Fruit fly (Drosophila melanogaster) whole organism, pupa: ENCODE data around the gene CG14220.

ENCODE experiments used
- CG10348 ChIP-seq: fragments of 200-800 bp; sonication (Bioruptor generic); IDR thresholded peaks from 2 replicates; pipeline ENCODE4 v1.3.6; 2022; ENCODE audit warnings: missing biosample characterization, missing genetic modification characterization
- CG12605 ChIP-seq: fragments of 200-800 bp; sonication (Bioruptor generic); IDR thresholded peaks from 2 replicates; pipeline ENCODE4 v1.3.6; 2022; ENCODE audit warnings: missing biosample characterization, missing genetic modification characterization
- CG13204 ChIP-seq: fragments of 200-800 bp; sonication (Bioruptor generic); optimal IDR thresholded peaks from 2 replicates; lab custom pipeline; 2018; ENCODE audit warnings: missing biosample characterization, mild to moderate bottlenecking, missing genetic modification characterization, moderate library complexity
- CG14655 ChIP-seq: fragments of 200-800 bp; sonication (Bioruptor generic); optimal IDR thresholded peaks from 3 replicates; lab custom pipeline; 2017; ENCODE audit warnings: mild to moderate bottlenecking, missing biosample characterization, missing genetic modification reagents, missing genetic modification characterization
- CG15710 ChIP-seq: fragments of 200-800 bp; sonication (Bioruptor generic); optimal IDR thresholded peaks from 2 replicates; lab custom pipeline; 2018; ENCODE audit warnings: missing biosample characterization, mild to moderate bottlenecking, missing genetic modification characterization, moderate library complexity
- CG17806 ChIP-seq: fragments of 200-800 bp; sonication (Bioruptor generic); optimal IDR thresholded peaks from 2 replicates; lab custom pipeline; 2018; ENCODE audit warnings: missing biosample characterization, mild to moderate bottlenecking, missing genetic modification characterization, moderate library complexity
- CG32121 ChIP-seq: fragments of 200-800 bp; sonication (Bioruptor generic); IDR thresholded peaks from 2 replicates; pipeline ENCODE4 v1.3.6; 2022; ENCODE audit warnings: missing biosample characterization, missing genetic modification characterization
- CG34367 ChIP-seq: fragments of 200-800 bp; sonication (Bioruptor generic); optimal IDR thresholded peaks from 2 replicates; lab custom pipeline; 2018; ENCODE audit warnings: missing biosample characterization, mild to moderate bottlenecking, missing genetic modification characterization
- CG4496 ChIP-seq: fragments of 200-800 bp; sonication (Bioruptor generic); IDR thresholded peaks from 3 replicates; pipeline ENCODE4 v1.3.6; 2022; ENCODE audit warnings: missing biosample characterization, missing genetic modification characterization
- CG8159 ChIP-seq: fragments of 200-800 bp; sonication (Bioruptor generic); optimal IDR thresholded peaks from 3 replicates; lab custom pipeline; 2018; ENCODE audit warnings: missing biosample characterization, mild to moderate bottlenecking, missing genetic modification characterization, moderate library complexity
- CG8301 ChIP-seq: fragments of 200-800 bp; sonication (Bioruptor generic); optimal IDR thresholded peaks from 2 replicates; lab custom pipeline; 2018; ENCODE audit warnings: missing biosample characterization, mild to moderate bottlenecking, missing genetic modification characterization
- CG9948 ChIP-seq: fragments of 200-800 bp; sonication (Bioruptor generic); optimal IDR thresholded peaks from 2 replicates; lab custom pipeline; 2018; ENCODE audit warnings: missing biosample characterization, mild to moderate bottlenecking, missing genetic modification characterization, moderate library complexity
- D1 ChIP-seq: fragments of 200-800 bp; sonication (Bioruptor generic); optimal IDR thresholded peaks from 2 replicates; lab custom pipeline; 2018; ENCODE audit warnings: missing biosample characterization, mild to moderate bottlenecking, missing genetic modification characterization, moderate library complexity
- EcR ChIP-seq: fragments of 200-800 bp; sonication (Bioruptor generic); optimal IDR thresholded peaks from 3 replicates; lab custom pipeline; 2019; ENCODE audit warnings: missing biosample characterization, missing genetic modification characterization, mild to moderate bottlenecking, moderate library complexity, missing genetic modification reagents
- Ets98B ChIP-seq: fragments of 200-800 bp; sonication (Bioruptor generic); IDR thresholded peaks from 2 replicates; pipeline ENCODE4 v1.3.6; 2022; ENCODE audit warnings: missing biosample characterization, missing genetic modification characterization
- Pif1A ChIP-seq: fragments of 200-800 bp; sonication (Bioruptor generic); optimal IDR thresholded peaks from 3 replicates; lab custom pipeline; 2016; ENCODE audit warnings: missing biosample characterization, missing genetic modification characterization
- Pif1B ChIP-seq: fragments of 200-800 bp; sonication (Bioruptor generic); optimal IDR thresholded peaks from 3 replicates; lab custom pipeline; 2016; ENCODE audit warnings: missing biosample characterization, missing genetic modification characterization
- Snoo ChIP-seq: fragments of 200-800 bp; sonication (Bioruptor generic); optimal IDR thresholded peaks from 3 replicates; lab custom pipeline; 2017; ENCODE audit warnings: missing biosample characterization, mild to moderate bottlenecking, missing genetic modification characterization, inconsistent platforms
- fd96Ca ChIP-seq: fragments of 200-800 bp; sonication (Bioruptor generic); IDR thresholded peaks from 3 replicates; pipeline ENCODE4 v1.3.6; 2022; ENCODE audit warnings: missing biosample characterization, missing genetic modification characterization
- gl ChIP-seq: fragments of 200-800 bp; sonication (Bioruptor generic); optimal IDR thresholded peaks from 2 replicates; lab custom pipeline; 2018; ENCODE audit warnings: missing biosample characterization, mild to moderate bottlenecking, missing genetic modification characterization
- rn ChIP-seq: fragments of 200-800 bp; sonication (Bioruptor generic); IDR thresholded peaks from 2 replicates; pipeline ENCODE4 v1.3.6; 2022; ENCODE audit warnings: missing biosample characterization, missing genetic modification characterization

The CG14220 gene

dm6 chrX:19598503-19598902 lies 3.1 kb downstream of the CG14220 start:
- TF ChIP-seq Snoo (tag; lab: Kevin White, UChicago), result no peak
- TF ChIP-seq CG17806 (tag; lab: Kevin White, UChicago), result no peak

DNA sequence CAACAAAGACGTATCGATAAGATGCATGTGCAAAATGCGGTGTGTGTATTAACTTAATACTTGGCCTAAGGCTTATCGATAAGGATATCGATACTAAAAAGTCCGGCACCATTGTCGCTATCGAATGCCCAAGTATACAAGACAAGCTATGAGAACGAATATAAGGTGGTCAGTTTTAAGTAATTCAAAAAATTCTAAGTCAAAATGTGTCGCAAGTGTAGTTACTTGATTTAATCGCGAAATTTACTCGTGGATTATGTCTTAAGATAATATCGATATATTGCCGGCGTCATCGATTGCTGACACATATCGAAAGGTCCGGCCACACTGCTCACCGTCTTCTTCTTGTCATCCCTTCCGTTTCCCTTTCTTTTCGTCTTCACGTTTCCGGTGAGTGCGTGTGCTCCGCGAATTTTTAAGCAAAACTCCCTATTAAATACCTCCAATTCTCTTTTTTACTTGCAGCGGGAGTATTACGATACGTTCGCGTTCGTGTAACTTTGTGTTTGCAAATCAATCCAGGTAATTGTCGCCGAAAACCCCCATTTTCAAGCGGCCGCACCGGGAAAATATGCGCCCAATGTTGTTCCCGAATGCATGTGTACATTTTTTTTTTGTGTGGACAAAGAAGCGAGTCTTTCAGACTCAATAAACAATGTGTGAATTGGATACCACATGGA lies 3.8 kb downstream of the CG14220 start, which contains the start of gene RpS10b:
TSS of gene RpS10b (plus strand) at position 348 of the 680 bp plus-strand sequence.
- TF ChIP-seq CG17806 (tag; lab: Kevin White, UChicago) (peak; percentile 28), CG4496 (GFP tag; lab: Robert Waterston, UW) (peak; percentile 92), rn (GFP tag; lab: Robert Waterston, UW) (no peak), D1 (tag; lab: Kevin White, UChicago) (no peak), CG8159 (tag; lab: Kevin White, UChicago) (peak; percentile 63), fd96Ca (GFP tag; lab: Robert Waterston, UW) (no peak), CG9948 (peak; percentile 3), Snoo (tag; lab: Kevin White, UChicago) (peak; percentile 93), CG13204 (GFP tag; lab: Kevin White, UChicago) (peak; percentile 73), CG15710 (tag; lab: Kevin White, UChicago) (peak; percentile 67), EcR (no peak), CG12605 (peak; percentile 79), CG14655 (GFP tag; lab: Kevin White, UChicago) (peak; percentile 60), CG10348 (GFP tag; lab: Robert Waterston, UW) (no peak), Ets98B (GFP tag; lab: Robert Waterston, UW) (peak; percentile 41), gl (peak; percentile 73), CG34367 (tag; lab: Kevin White, UChicago) (peak; percentile 78), Pif1A (peak; percentile 85), CG8301 (tag; lab: Kevin White, UChicago) (peak; percentile 47), CG32121 (GFP tag; lab: Robert Waterston, UW) (no peak), Pif1B (GFP tag; lab: Kevin White, UChicago) (peak; percentile 78)
- TF ChIP-seq, all 21 proteins: peak for 15

- TF ChIP-seq CG13204 (GFP tag; lab: Kevin White, UChicago) (no peak), Ets98B (GFP tag; lab: Robert Waterston, UW) (no peak), Pif1B (GFP tag; lab: Kevin White, UChicago) (no peak), CG15710 (tag; lab: Kevin White, UChicago) (no peak), CG10348 (GFP tag; lab: Robert Waterston, UW) (no peak), CG14655 (GFP tag; lab: Kevin White, UChicago) (no peak), CG32121 (GFP tag; lab: Robert Waterston, UW) (no peak), CG8301 (tag; lab: Kevin White, UChicago) (no peak), Pif1A (no peak), rn (GFP tag; lab: Robert Waterston, UW) (no peak)
Measured at dm6 chrX:19595862-19596261, 5.8 kb downstream of the CG14220 start.

DNA sequence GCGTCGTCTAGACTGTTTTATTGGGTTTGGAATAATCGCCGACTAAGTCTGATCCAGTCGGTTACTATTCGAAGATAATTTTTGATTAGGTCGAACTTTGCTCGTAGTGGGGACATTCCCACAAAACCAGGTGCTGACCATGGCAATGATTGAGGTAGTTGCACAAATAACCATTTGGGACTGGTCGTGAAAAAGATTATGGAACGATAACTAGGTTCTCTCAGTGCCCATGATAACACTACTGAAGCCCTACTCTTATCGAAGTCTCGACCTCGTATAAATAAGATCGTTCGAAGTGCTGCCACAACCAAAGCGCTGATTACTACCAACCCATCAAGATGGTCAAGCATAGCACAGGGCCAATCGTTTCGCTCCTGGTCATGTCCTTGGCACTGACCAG lies 9.3 kb downstream of the CG14220 start, which contains the start of gene CG14205:
TSS of gene CG14205 (plus strand) at position 301 of the 400 bp plus-strand sequence.
- TF ChIP-seq fd96Ca (GFP tag; lab: Robert Waterston, UW), result no peak
- TF ChIP-seq Snoo (tag; lab: Kevin White, UChicago), result no peak
- TF ChIP-seq Ets98B (GFP tag; lab: Robert Waterston, UW), result no peak
- no peak for TF ChIP-seq gl
- no peak for TF ChIP-seq CG12605
- no peak for TF ChIP-seq CG8301 (tag; lab: Kevin White, UChicago)
- no peak for TF ChIP-seq CG8159 (tag; lab: Kevin White, UChicago)
- TF ChIP-seq CG4496 (GFP tag; lab: Robert Waterston, UW), result no peak
- TF ChIP-seq rn (GFP tag; lab: Robert Waterston, UW), result no peak
- no peak for TF ChIP-seq Pif1A
- no peak for TF ChIP-seq CG15710 (tag; lab: Kevin White, UChicago)
- TF ChIP-seq CG32121 (GFP tag; lab: Robert Waterston, UW), result no peak
- no peak for TF ChIP-seq CG34367 (tag; lab: Kevin White, UChicago)
- TF ChIP-seq CG14655 (GFP tag; lab: Kevin White, UChicago), result no peak
- TF ChIP-seq D1 (tag; lab: Kevin White, UChicago), result no peak
- TF ChIP-seq Pif1B (GFP tag; lab: Kevin White, UChicago), result no peak
- TF ChIP-seq CG13204 (GFP tag; lab: Kevin White, UChicago), result no peak
- TF ChIP-seq CG17806 (tag; lab: Kevin White, UChicago), result no peak

dm6 chrX:19590579-19590978 lies 11.1 kb downstream of the CG14220 start:
- TF ChIP-seq Snoo (tag; lab: Kevin White, UChicago) (no peak), D1 (tag; lab: Kevin White, UChicago) (no peak), CG8159 (tag; lab: Kevin White, UChicago) (no peak), gl (no peak), CG9948 (no peak), CG15710 (tag; lab: Kevin White, UChicago) (no peak), fd96Ca (GFP tag; lab: Robert Waterston, UW) (no peak), CG10348 (GFP tag; lab: Robert Waterston, UW) (no peak), CG13204 (GFP tag; lab: Kevin White, UChicago) (no peak), Ets98B (GFP tag; lab: Robert Waterston, UW) (no peak), rn (GFP tag; lab: Robert Waterston, UW) (no peak), CG4496 (GFP tag; lab: Robert Waterston, UW) (no peak), Pif1A (no peak), CG14655 (GFP tag; lab: Kevin White, UChicago) (no peak), CG8301 (tag; lab: Kevin White, UChicago) (no peak), CG32121 (GFP tag; lab: Robert Waterston, UW) (no peak), CG34367 (tag; lab: Kevin White, UChicago) (no peak), CG17806 (tag; lab: Kevin White, UChicago) (no peak)
